Worm (Caenorhabditis elegans) whole organism, mixed stage, embryonic: ENCODE results near the gene lys-4.

Source experiments
- M03D4.4 ChIP-seq: sonication (generic microtip); optimal IDR thresholded peaks from 2 replicates; lab custom pipeline; 2017; ENCODE audit warnings: mild to moderate bottlenecking, missing genetic modification characterization, missing compliant biosample characterization
- bed-3 ChIP-seq: fragments of 200-800 bp; sonication (Bioruptor generic); optimal IDR thresholded peaks from 3 replicates; lab custom pipeline; 2018; ENCODE audit warnings: mild to moderate bottlenecking, missing genetic modification characterization, moderate library complexity, missing compliant biosample characterization
- blmp-1 ChIP-seq: fragments of 150-350 bp; optimal IDR thresholded peaks from 2 replicates; lab custom pipeline; 2014; ENCODE audit warnings: missing biosample characterization, missing genetic modification characterization
- ceh-39 ChIP-seq: fragments of 150-350 bp; optimal IDR thresholded peaks from 2 replicates; lab custom pipeline; 2014; ENCODE audit warnings: missing biosample characterization, missing genetic modification characterization
- ceh-43 ChIP-seq: fragments of 200-800 bp; sonication (Bioruptor generic); optimal IDR thresholded peaks from 2 replicates; lab custom pipeline; 2018; ENCODE audit warnings: mild to moderate bottlenecking, missing genetic modification characterization, moderate library complexity, missing compliant biosample characterization
- ceh-83 ChIP-seq: fragments of 200-800 bp; sonication (Bioruptor generic); optimal IDR thresholded peaks from 2 replicates; lab custom pipeline; 2018; ENCODE audit warnings: mild to moderate bottlenecking, missing genetic modification characterization, missing compliant biosample characterization
- ces-1 ChIP-seq: fragments of 150-350 bp; optimal IDR thresholded peaks from 2 replicates; lab custom pipeline; 2014; ENCODE audit warnings: missing biosample characterization, missing genetic modification reagents, missing genetic modification characterization
- cnd-1 ChIP-seq: fragments of 200-800 bp; sonication (Bioruptor generic); optimal IDR thresholded peaks from 2 replicates; lab custom pipeline; 2018; ENCODE audit warnings: mild to moderate bottlenecking, missing genetic modification characterization, missing compliant biosample characterization
- drap-1 ChIP-seq: fragments of 200-800 bp; sonication (Bioruptor generic); optimal IDR thresholded peaks from 3 replicates; lab custom pipeline; 2018; ENCODE audit warnings: mild to moderate bottlenecking, missing genetic modification characterization, missing compliant biosample characterization
- elt-1 ChIP-seq: sonication (generic microtip); optimal IDR thresholded peaks from 2 replicates; lab custom pipeline; 2017; ENCODE audit warnings: missing genetic modification characterization, mild to moderate bottlenecking, missing compliant biosample characterization, antibody characterized with exemption, moderate library complexity, borderline replicate concordance; ENCODE audit not compliant: insufficient read depth
- elt-3 ChIP-seq: fragments of 150-350 bp; optimal IDR thresholded peaks from 2 replicates; lab custom pipeline; 2014; ENCODE audit warnings: missing biosample characterization, missing genetic modification characterization
- flh-1 ChIP-seq: fragments of 200-800 bp; sonication (Bioruptor generic); optimal IDR thresholded peaks from 2 replicates; lab custom pipeline; 2018; ENCODE audit warnings: mild to moderate bottlenecking, missing genetic modification characterization, moderate library complexity, missing compliant biosample characterization
- ham-2 ChIP-seq: fragments of 200-800 bp; sonication (Bioruptor generic); optimal IDR thresholded peaks from 2 replicates; lab custom pipeline; 2018; ENCODE audit warnings: mild to moderate bottlenecking, missing genetic modification characterization, missing compliant biosample characterization
- hlh-1 ChIP-seq: fragments of 150-350 bp; optimal IDR thresholded peaks from 2 replicates; lab custom pipeline; 2014; ENCODE audit warnings: missing biosample characterization, missing genetic modification reagents, missing genetic modification characterization
- lin-13 ChIP-seq: fragments of 150-350 bp; optimal IDR thresholded peaks from 2 replicates; lab custom pipeline; 2014; ENCODE audit warnings: missing biosample characterization, missing genetic modification characterization
- lin-32 ChIP-seq: fragments of 200-800 bp; sonication (Bioruptor generic); optimal IDR thresholded peaks from 2 replicates; lab custom pipeline; 2018; ENCODE audit warnings: mild to moderate bottlenecking, missing genetic modification characterization, missing compliant biosample characterization
- lsy-2 ChIP-seq: fragments of 150-350 bp; optimal IDR thresholded peaks from 2 replicates; lab custom pipeline; 2014; ENCODE audit warnings: missing biosample characterization, missing genetic modification characterization
- mab-5 ChIP-seq: fragments of 150-350 bp; optimal IDR thresholded peaks from 2 replicates; lab custom pipeline; 2014; ENCODE audit warnings: missing biosample characterization, missing genetic modification characterization
- mep-1 ChIP-seq: fragments of 150-350 bp; optimal IDR thresholded peaks from 2 replicates; lab custom pipeline; 2017; ENCODE audit warnings: missing biosample characterization, missing genetic modification reagents, missing genetic modification characterization, inconsistent platforms
- mls-2 ChIP-seq: sonication (generic microtip); optimal IDR thresholded peaks from 2 replicates; lab custom pipeline; 2016; ENCODE audit warnings: mild to moderate bottlenecking, missing genetic modification characterization, moderate library complexity, missing compliant biosample characterization
- nhr-12 ChIP-seq: fragments of 150-350 bp; optimal IDR thresholded peaks from 2 replicates; lab custom pipeline; 2014; ENCODE audit warnings: missing biosample characterization, missing genetic modification characterization
- nhr-2 ChIP-seq: fragments of 150-350 bp; optimal IDR thresholded peaks from 2 replicates; lab custom pipeline; 2014; ENCODE audit warnings: missing biosample characterization, missing genetic modification characterization
- nhr-237 ChIP-seq: fragments of 150-350 bp; optimal IDR thresholded peaks from 2 replicates; lab custom pipeline; 2014; ENCODE audit warnings: missing biosample characterization, missing genetic modification characterization
- nhr-28 ChIP-seq: fragments of 150-350 bp; optimal IDR thresholded peaks from 2 replicates; lab custom pipeline; 2014; ENCODE audit warnings: missing biosample characterization, missing genetic modification characterization
- nhr-76 ChIP-seq: sonication (generic microtip); optimal IDR thresholded peaks from 2 replicates; lab custom pipeline; 2017; ENCODE audit warnings: missing biosample characterization, missing genetic modification characterization
- pha-4 ChIP-seq: fragments of 150-350 bp; optimal IDR thresholded peaks from 2 replicates; lab custom pipeline; 2018; ENCODE audit warnings: missing biosample characterization, missing genetic modification reagents, missing genetic modification characterization
- sem-2 ChIP-seq: fragments of 200-800 bp; sonication (Bioruptor generic); optimal IDR thresholded peaks from 2 replicates; lab custom pipeline; 2018; ENCODE audit warnings: mild to moderate bottlenecking, missing genetic modification characterization, missing compliant biosample characterization
- snpc-4 ChIP-seq: fragments of 150-350 bp; optimal IDR thresholded peaks from 2 replicates; lab custom pipeline; 2014; ENCODE audit warnings: missing biosample characterization, missing genetic modification characterization
- sptf-1 ChIP-seq: sonication (generic microtip); optimal IDR thresholded peaks from 2 replicates; lab custom pipeline; 2017; ENCODE audit warnings: mild to moderate bottlenecking, missing genetic modification characterization, moderate library complexity, missing compliant biosample characterization
- tbx-8 ChIP-seq: fragments of 200-800 bp; sonication (Bioruptor generic); optimal IDR thresholded peaks from 2 replicates; lab custom pipeline; 2018; ENCODE audit warnings: mild to moderate bottlenecking, missing genetic modification characterization, moderate library complexity, missing compliant biosample characterization
- unc-120 ChIP-seq: sonication (generic microtip); optimal IDR thresholded peaks from 2 replicates; lab custom pipeline; 2017; ENCODE audit warnings: missing genetic modification characterization, missing compliant biosample characterization; ENCODE audit not compliant: poor library complexity, severe bottlenecking
- unc-39 ChIP-seq: fragments of 150-350 bp; optimal IDR thresholded peaks from 2 replicates; lab custom pipeline; 2014; ENCODE audit warnings: missing biosample characterization, missing genetic modification characterization
- unc-62 ChIP-seq: fragments of 150-350 bp; optimal IDR thresholded peaks from 2 replicates; lab custom pipeline; 2014; ENCODE audit warnings: missing biosample characterization, missing genetic modification reagents, missing genetic modification characterization
- zip-8 ChIP-seq: fragments of 150-350 bp; optimal IDR thresholded peaks from 2 replicates; lab custom pipeline; 2014; ENCODE audit warnings: missing biosample characterization, missing genetic modification characterization
- ztf-11 ChIP-seq: fragments of 150-350 bp; optimal IDR thresholded peaks from 2 replicates; lab custom pipeline; 2014; ENCODE audit warnings: missing biosample characterization, missing genetic modification characterization

The lys-4 gene

DNA sequence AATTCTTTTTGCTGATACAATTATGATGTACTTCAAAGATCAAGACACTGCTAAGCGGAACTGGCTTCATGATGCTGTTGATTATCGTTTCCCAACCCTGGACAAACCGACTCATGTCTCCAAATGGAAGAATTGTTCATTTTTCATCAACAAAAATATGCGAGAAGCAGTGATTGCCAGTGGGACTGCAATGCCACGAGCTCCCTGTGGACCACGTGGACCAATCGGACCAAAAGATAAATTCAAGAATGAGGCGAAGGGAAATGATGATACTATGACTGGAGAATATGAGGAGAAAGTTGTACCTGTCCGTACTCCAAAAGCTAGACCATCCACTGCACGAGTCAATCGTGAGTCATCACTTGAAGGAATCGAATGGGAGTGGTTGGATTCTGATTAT is 36.5 kb downstream of the lys-4 start:
- no peak for TF ChIP-seq nhr-76
- no peak for TF ChIP-seq ham-2 (GFP tag; lab: Kevin White, UChicago)

DNA sequence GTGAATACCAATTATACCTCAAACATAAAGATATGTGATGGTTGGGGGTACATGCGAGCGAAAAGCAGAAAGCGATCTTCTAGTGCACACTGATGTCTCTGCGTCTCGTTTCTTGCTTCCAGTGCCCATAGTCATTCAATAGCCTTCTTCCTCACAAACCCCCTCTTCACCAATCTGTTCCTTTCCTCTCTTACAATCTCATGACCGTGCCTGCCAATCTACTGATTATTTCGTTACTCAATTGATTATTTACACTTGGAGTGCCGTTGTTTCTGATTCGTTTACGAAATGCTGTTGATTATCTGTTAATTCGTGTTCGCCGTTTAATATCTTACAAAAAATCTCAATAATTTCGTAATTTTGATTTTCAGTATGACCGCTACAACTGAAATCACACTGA is 38.1 kb downstream of the lys-4 start:
- TF ChIP-seq ham-2 (GFP tag; lab: Kevin White, UChicago) = peak; percentile 66
- no peak for TF ChIP-seq nhr-12 (tag; lab: Kevin White, UChicago)
- no peak for TF ChIP-seq sptf-1 (tag; lab: Kevin White, UChicago)

DNA sequence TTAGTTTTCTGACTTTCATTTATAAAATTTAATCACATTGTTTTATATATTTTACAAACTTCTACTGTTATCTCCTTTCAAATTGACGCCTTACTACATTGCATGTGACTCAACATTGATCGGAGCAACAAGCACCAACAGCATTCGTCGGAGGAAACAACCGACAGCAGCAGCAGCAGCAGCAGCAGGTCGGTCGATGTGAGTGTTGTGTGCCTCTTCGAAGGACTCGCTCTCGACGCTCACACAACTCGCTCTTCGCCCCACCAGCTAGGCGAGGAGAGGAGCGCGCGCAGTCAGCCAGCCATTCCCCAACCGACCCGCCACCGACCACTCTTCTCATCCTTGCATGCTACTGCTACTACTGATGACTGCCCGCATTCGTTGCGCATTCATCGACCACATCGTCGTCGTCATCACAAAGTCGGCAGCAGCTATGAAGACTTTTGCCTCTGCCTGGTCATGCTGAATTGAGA is 39.0 kb downstream of the lys-4 start, which contains the start of gene F12F6.1:
Gene F12F6.1 (plus strand): TSS at position 51 of the 473 bp plus-strand sequence.
- TF ChIP-seq sptf-1 (tag; lab: Kevin White, UChicago) (peak; percentile 64), pha-4 (tag; lab: Kevin White, UChicago) (no peak), tbx-8 (no peak), M03D4.4 (peak; percentile 68), mep-1 (peak; percentile 19), ceh-39 (no peak), snpc-4 (tag; lab: Kevin White, UChicago) (no peak), ces-1 (no peak), hlh-1 (tag; lab: Kevin White, UChicago) (peak; percentile 38), lsy-2 (tag; lab: Kevin White, UChicago) (no peak), unc-62 (no peak), zip-8 (tag; lab: Kevin White, UChicago) (no peak), sem-2 (no peak), mls-2 (peak; percentile 3), cnd-1 (peak; percentile 83), nhr-12 (tag; lab: Kevin White, UChicago) (no peak), nhr-28 (tag; lab: Kevin White, UChicago) (no peak), blmp-1 (no peak), drap-1 (no peak), ztf-11 (peak; percentile 47), nhr-2 (tag; lab: Kevin White, UChicago) (no peak), lin-13 (tag; lab: Kevin White, UChicago) (peak; percentile 17), lin-32 (GFP tag; lab: Kevin White, UChicago) (no peak), unc-120 (tag; lab: Kevin White, UChicago) (no peak), elt-1 (no peak), ceh-43 (GFP tag; lab: Kevin White, UChicago) (no peak), mab-5 (tag; lab: Kevin White, UChicago) (no peak), ceh-83 (GFP tag; lab: Kevin White, UChicago) (peak; percentile 38), flh-1 (no peak), unc-39 (tag; lab: Kevin White, UChicago) (no peak), bed-3 (GFP tag; lab: Kevin White, UChicago) (no peak), nhr-237 (tag; lab: Kevin White, UChicago) (no peak), ham-2 (GFP tag; lab: Kevin White, UChicago) (peak; percentile 72), nhr-76 (no peak), elt-3 (tag; lab: Kevin White, UChicago) (no peak)

DNA sequence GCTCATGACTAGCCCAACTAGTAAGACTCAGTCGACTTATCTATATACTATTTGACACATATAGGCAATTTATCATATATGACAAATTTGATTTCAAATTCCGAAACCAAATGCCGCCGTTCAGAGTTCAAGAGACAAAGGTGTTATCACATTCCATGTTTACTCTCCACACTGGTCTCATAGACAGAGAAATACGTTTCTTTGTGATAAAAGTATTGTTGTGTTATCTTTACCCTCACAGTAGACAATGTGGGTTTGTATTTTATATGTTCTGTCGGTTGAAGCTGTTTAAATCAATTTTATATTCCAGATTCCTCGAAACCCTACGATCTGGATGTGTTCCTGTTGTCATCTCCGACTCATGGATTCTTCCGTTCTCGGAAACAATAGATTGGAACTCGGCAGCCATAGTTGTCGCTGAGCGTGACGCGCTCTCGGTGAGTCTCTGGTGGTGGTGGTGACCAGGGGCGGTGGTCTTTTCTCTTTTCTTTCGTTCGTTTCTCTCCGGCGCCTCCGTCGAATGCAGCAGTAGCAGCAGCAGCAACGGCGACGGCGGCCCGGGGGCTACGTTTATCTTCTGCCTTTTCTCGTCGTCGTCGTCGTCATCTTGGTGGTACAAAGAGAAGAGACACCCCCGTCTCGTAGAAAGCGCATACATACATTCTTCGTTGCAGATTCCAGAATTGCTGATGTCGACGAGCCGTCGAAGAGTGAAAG is 40.4 kb downstream of the lys-4 start:
- TF ChIP-seq lsy-2 (tag; lab: Kevin White, UChicago) (no peak), mls-2 (no peak), bed-3 (GFP tag; lab: Kevin White, UChicago) (no peak), elt-3 (tag; lab: Kevin White, UChicago) (no peak), pha-4 (tag; lab: Kevin White, UChicago) (no peak), M03D4.4 (no peak), ceh-83 (GFP tag; lab: Kevin White, UChicago) (no peak), sptf-1 (tag; lab: Kevin White, UChicago) (no peak), drap-1 (no peak), blmp-1 (no peak), mep-1 (no peak)
- TF ChIP-seq, all 35 proteins: peak for 0
